Worm (Caenorhabditis elegans): Measurements from ENCODE around the gene F07H5.7.

Gene F07H5.7

DNA sequence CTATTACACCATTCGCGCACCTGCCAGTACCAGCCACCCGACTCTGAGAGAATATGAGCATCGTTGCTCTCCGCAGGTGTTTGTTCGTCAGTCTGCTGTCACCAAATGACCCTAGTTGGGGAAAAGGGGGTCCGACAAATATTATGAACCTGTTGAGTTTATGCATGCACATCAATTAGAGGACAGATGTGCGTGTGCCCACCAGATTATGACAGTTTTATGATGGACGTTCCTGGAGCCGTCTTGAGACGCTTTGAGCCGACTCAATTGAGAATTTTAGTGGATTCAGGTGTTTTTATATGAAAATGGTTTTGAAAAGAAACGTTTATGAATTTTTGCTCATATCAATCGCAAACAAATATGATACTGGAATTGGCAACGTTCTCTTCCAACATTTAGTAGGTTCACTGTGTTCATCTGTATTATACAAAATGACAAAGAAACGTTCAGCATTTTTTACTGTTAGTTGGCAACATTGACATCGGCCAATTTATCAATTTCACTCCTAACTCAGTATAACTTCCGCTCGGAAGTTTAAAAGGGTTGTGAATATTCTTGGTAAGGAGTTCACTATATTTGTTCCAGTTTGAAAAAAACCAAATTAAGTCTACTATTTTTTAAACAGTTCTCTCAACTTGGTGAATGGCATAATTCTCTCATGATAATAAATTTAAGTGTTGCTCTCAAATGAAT, 46.6 kb downstream of the F07H5.7 start:
- TF ChIP-seq ZK337.2 (GFP tag; IDR thresholded peaks at IDR 0.05) (no peak), cey-2 (tag; optimal IDR thresholded peaks at IDR 0.05; ENCODE audit: borderline replicate concordance, insufficient read depth) (no peak), lsy-2 (tag; optimal IDR thresholded peaks at IDR 0.05) (peak; percentile 47 to 51), unc-62 (GFP tag; optimal IDR thresholded peaks at IDR 0.05 in 1 of 2) (no peak), unc-62 (tag; optimal IDR thresholded peaks at IDR 0.05) (no peak), nhr-111 (GFP tag; optimal IDR thresholded peaks at IDR 0.05) (peak; percentile 41), nhr-6 (tag; optimal IDR thresholded peaks at IDR 0.05) (peak; percentile 30), nhr-10 (tag; optimal IDR thresholded peaks at IDR 0.05) (peak; percentile 65), zip-11 (GFP tag; IDR thresholded peaks at IDR 0.05) (no peak), zip-2 (tag; optimal IDR thresholded peaks at IDR 0.05) (no peak), sdz-12 (GFP tag; optimal IDR thresholded peaks at IDR 0.05) (no peak), tag-97 (GFP tag; IDR thresholded peaks at IDR 0.05) (no peak), nhr-76 (tag; optimal IDR thresholded peaks at IDR 0.05) (peak; percentile 4), F37D6.2 (tag; optimal IDR thresholded peaks at IDR 0.05) (no peak), lin-1 (GFP tag; IDR thresholded peaks at IDR 0.05) (peak; percentile 40; the same call in 1 of the 2 replicates), lir-3 (tag; optimal IDR thresholded peaks at IDR 0.05) (no peak), dmd-8 (GFP tag; IDR thresholded peaks at IDR 0.05) (no peak), ceh-32 (tag; optimal IDR thresholded peaks at IDR 0.05; ENCODE audit: poor library complexity) (no peak), nhr-25 (tag; optimal IDR thresholded peaks at IDR 0.05; ENCODE audit: borderline replicate concordance, insufficient read depth) (peak; percentile 67), snpc-4 (tag; optimal IDR thresholded peaks at IDR 0.05) (no peak), T20F7.1 (GFP tag; optimal IDR thresholded peaks at IDR 0.05) (peak; percentile 68), unc-130 (GFP tag; optimal IDR thresholded peaks at IDR 0.05) (no peak), daf-8 (GFP tag; IDR thresholded peaks at IDR 0.05) (no peak), ctbp-1 (GFP tag; IDR thresholded peaks at IDR 0.05) (no peak; the same call in none of the 2 replicates), Y48G9A.11 (GFP tag; IDR thresholded peaks at IDR 0.05) (no peak), ceh-82 (tag; optimal IDR thresholded peaks at IDR 0.05) (no peak), T26A8.4 (GFP tag; IDR thresholded peaks at IDR 0.05) (peak; percentile 82), set-16 (GFP tag; IDR thresholded peaks at IDR 0.05) (no peak), hlh-30 (tag; optimal IDR thresholded peaks at IDR 0.05; ENCODE audit: insufficient read depth) (peak; percentile 9), arid-1 (GFP tag; conservative IDR thresholded peaks at IDR 0.05) (peak; percentile 71), duxl-1 (tag; optimal IDR thresholded peaks at IDR 0.05; ENCODE audit: poor library complexity) (peak; percentile 83), Y75B8A.6 (GFP tag; IDR thresholded peaks at IDR 0.05) (peak; percentile 66; the same call in 1 of the 2 replicates), pha-4 (GFP tag; IDR thresholded peaks at IDR 0.05) (no peak; the same call in 1 of the 2 replicates), pha-4 (tag; optimal IDR thresholded peaks at IDR 0.05) (no peak), mxl-3 (GFP tag; optimal IDR thresholded peaks at IDR 0.05) (peak; percentile 14), F49E8.2 (tag; optimal IDR thresholded peaks at IDR 0.05; ENCODE audit: borderline replicate concordance) (no peak), nhr-11 (tag; optimal IDR thresholded peaks at IDR 0.05) (peak; percentile 23), nhr-28 (tag; optimal IDR thresholded peaks at IDR 0.05) (peak; percentile 15), dve-1 (tag; optimal IDR thresholded peaks at IDR 0.05; ENCODE audit: insufficient read depth) (peak; percentile 75), ZK546.5 (tag; optimal IDR thresholded peaks at IDR 0.05) (no peak), nhr-48 (tag; optimal IDR thresholded peaks at IDR 0.05) (peak; percentile 49), php-3 (GFP tag; IDR thresholded peaks at IDR 0.05) (no peak; the same call in none of the 2 replicates), snpc-1.2 (GFP tag; IDR thresholded peaks at IDR 0.05) (peak; percentile 58; the same call in 1 of the 2 replicates), ztf-7 (tag; optimal IDR thresholded peaks at IDR 0.05) (no peak), lin-13 (GFP tag; optimal IDR thresholded peaks at IDR 0.05) (no peak), Y105C5A.15 (GFP tag; IDR thresholded peaks at IDR 0.05) (0 out of 2 replicates have a peak, but pooled peaks have one; percentile 34), ceh-62 (tag; optimal IDR thresholded peaks at IDR 0.05) (no peak), madf-9 (GFP tag; conservative IDR thresholded peaks at IDR 0.05) (no peak; the same call in 1 of the 2 replicates), daf-19 (GFP tag; conservative IDR thresholded peaks at IDR 0.05) (no peak)
